Worm (Caenorhabditis elegans) whole organism, L2 larva: ENCODE measurements around the gene K09E4.3.

ENCODE experiments used
- C34F6.9 ChIP-seq: fragments of 150-350 bp; optimal IDR thresholded peaks from 2 replicates; lab custom pipeline; 2014; ENCODE audit warnings: missing biosample characterization, missing genetic modification characterization
- blmp-1 ChIP-seq: sonication (generic microtip); optimal IDR thresholded peaks from 2 replicates; lab custom pipeline; 2017; ENCODE audit warnings: missing genetic modification characterization, mild to moderate bottlenecking, missing compliant biosample characterization, antibody characterized with exemption, moderate library complexity; ENCODE audit not compliant: insufficient read depth
- nhr-12 ChIP-seq: fragments of 150-350 bp; optimal IDR thresholded peaks from 2 replicates; lab custom pipeline; 2014; ENCODE audit warnings: missing biosample characterization, missing genetic modification characterization
- nhr-129 ChIP-seq: fragments of 150-350 bp; optimal IDR thresholded peaks from 2 replicates; lab custom pipeline; 2014; ENCODE audit warnings: missing biosample characterization, missing genetic modification characterization
- nhr-77 ChIP-seq: fragments of 150-350 bp; optimal IDR thresholded peaks from 2 replicates; lab custom pipeline; 2014; ENCODE audit warnings: missing biosample characterization, missing genetic modification characterization

DNA sequence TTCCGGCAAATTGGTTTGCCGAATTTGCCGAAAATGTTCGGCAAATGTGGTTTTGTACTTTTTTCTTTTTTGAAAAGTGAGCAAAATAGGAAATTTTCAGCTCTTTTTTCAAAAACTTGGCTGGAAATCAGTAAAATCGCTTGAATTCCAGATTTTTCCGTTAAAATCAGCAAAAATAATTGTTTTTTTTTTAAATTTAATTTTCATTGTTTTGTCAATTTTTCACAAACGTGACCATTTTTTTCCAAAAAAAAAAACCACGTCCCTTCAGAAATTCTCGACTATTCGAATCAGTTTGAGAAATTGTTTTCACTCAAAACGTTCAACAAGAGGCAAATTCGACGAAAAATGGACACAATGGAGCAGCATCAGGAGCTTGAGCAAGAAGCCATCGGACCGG, 10.8 kb upstream of the K09E4.3 start, which contains the start of gene K09E4.1:
- TF ChIP-seq blmp-1 (tag; lab: Kevin White, UChicago), result no peak
- TF ChIP-seq nhr-77, result no peak
- no peak for TF ChIP-seq nhr-129 (tag; lab: Kevin White, UChicago)
- no peak for TF ChIP-seq nhr-12 (tag; lab: Kevin White, UChicago)
- TF ChIP-seq C34F6.9 (tag; lab: Kevin White, UChicago), result no peak
